Worm (Caenorhabditis elegans): ENCODE results near the gene sdz-15.

Gene sdz-15

ce11 chrIII:6464113-6464571 is 34.1 kb upstream of the sdz-15 start (continued):
- peak; percentile 68 for TF ChIP-seq hlh-30 (tag; optimal IDR thresholded peaks at IDR 0.05; ENCODE audit: insufficient read depth)
- TF ChIP-seq F13H6.1 (tag; optimal IDR thresholded peaks at IDR 0.05): peak; percentile 5
- no peak for TF ChIP-seq npax-4 (tag; optimal IDR thresholded peaks at IDR 0.05)
- TF ChIP-seq ceh-34 (tag; optimal IDR thresholded peaks at IDR 0.05): peak; percentile 39
- no peak for TF ChIP-seq elt-4 (tag; optimal IDR thresholded peaks at IDR 0.05)
- TF ChIP-seq mec-3 (tag; optimal IDR thresholded peaks at IDR 0.05; ENCODE audit: borderline replicate concordance): no peak
- peak; percentile 34 for TF ChIP-seq Y22D7AL.16 (tag; optimal IDR thresholded peaks at IDR 0.05)
- TF ChIP-seq ceh-30 (tag; optimal IDR thresholded peaks at IDR 0.05): no peak
- TF ChIP-seq sdc-2 (tag; optimal IDR thresholded peaks at IDR 0.05): peak; percentile 5
- TF ChIP-seq sox-4 (tag; optimal IDR thresholded peaks at IDR 0.05): no peak
- no peak for TF ChIP-seq pha-2 (tag; optimal IDR thresholded peaks at IDR 0.05)
- TF ChIP-seq ceh-14 (tag; optimal IDR thresholded peaks at IDR 0.05): peak; percentile 24
- TF ChIP-seq ceh-2 (tag; optimal IDR thresholded peaks at IDR 0.05): peak; percentile 47
- TF ChIP-seq dmd-4 (tag; optimal IDR thresholded peaks at IDR 0.05; ENCODE audit: borderline replicate concordance): no peak
- no peak for TF ChIP-seq C38D4.7 (GFP tag; optimal IDR thresholded peaks at IDR 0.05)
- peak; percentile 90 for TF ChIP-seq nfya-1 (tag; optimal IDR thresholded peaks at IDR 0.05)

ce11 chrIII:6464913-6465312 is 33.4 kb upstream of the sdz-15 start, which contains the start of gene nduf-2.2:
nduf-2.2 (plus strand) TSS chrIII:6465222.
- TF ChIP-seq hlh-13 (GFP tag; optimal IDR thresholded peaks at IDR 0.05): no peak
- no peak for TF ChIP-seq unc-3 (GFP tag; conservative IDR thresholded peaks at IDR 0.05)
- no peak for TF ChIP-seq unc-3 (tag; optimal IDR thresholded peaks at IDR 0.05)
- no peak for TF ChIP-seq syd-9 (tag; optimal IDR thresholded peaks at IDR 0.05)
- no peak for TF ChIP-seq pat-9 (tag; optimal IDR thresholded peaks at IDR 0.05)
- TF ChIP-seq pag-3 (tag; optimal IDR thresholded peaks at IDR 0.05; ENCODE audit: borderline replicate concordance): no peak
- TF ChIP-seq Y22D7AL.16 (tag; optimal IDR thresholded peaks at IDR 0.05): no peak
- TF ChIP-seq elt-4 (tag; optimal IDR thresholded peaks at IDR 0.05): no peak
- TF ChIP-seq lin-11 (tag; optimal IDR thresholded peaks at IDR 0.05): no peak
- TF ChIP-seq unc-86 (tag; optimal IDR thresholded peaks at IDR 0.05): no peak
- no peak for TF ChIP-seq tbx-7 (tag; optimal IDR thresholded peaks at IDR 0.05)
- no peak for TF ChIP-seq ceh-48 (tag; optimal IDR thresholded peaks at IDR 0.05)
- TF ChIP-seq nhr-232 (tag; optimal IDR thresholded peaks at IDR 0.05): no peak
- TF ChIP-seq unc-55 (GFP tag; optimal IDR thresholded peaks at IDR 0.05): no peak
- TF ChIP-seq dmd-4 (tag; optimal IDR thresholded peaks at IDR 0.05; ENCODE audit: borderline replicate concordance): no peak
- TF ChIP-seq pha-2 (tag; optimal IDR thresholded peaks at IDR 0.05): no peak
- TF ChIP-seq lim-6 (tag; optimal IDR thresholded peaks at IDR 0.05): no peak
- no peak for TF ChIP-seq gmeb-2 (tag; optimal IDR thresholded peaks at IDR 0.05)
- no peak for TF ChIP-seq ref-2 (tag; optimal IDR thresholded peaks at IDR 0.05)
- no peak for TF ChIP-seq nfya-1 (tag; optimal IDR thresholded peaks at IDR 0.05)

DNA sequence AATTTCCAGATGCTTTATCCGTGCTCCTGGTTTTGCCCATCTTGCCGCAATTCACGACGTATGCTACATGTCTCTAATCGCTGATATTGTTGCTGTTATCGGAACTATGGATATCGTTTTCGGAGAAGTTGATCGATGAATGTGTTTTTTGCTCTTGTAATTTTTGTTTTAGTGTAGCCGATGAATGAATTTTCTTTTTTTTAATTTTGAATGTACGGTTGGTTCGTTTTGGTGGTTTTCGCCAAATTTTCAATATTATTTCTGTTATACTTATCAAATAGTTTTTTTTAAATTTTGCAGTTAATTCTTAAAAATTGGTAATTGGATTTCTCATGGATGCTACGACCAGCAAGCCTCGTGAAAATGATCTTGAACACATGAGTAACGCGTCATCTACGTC is 31.3 kb upstream of the sdz-15 start, which contains the start of gene T26A5.2:
Gene T26A5.2, plus strand, starts transcription at position 301 of the 400 bp plus-strand sequence.
- TF ChIP-seq che-1 (tag; optimal IDR thresholded peaks at IDR 0.05) (no peak), F13H6.1 (tag; optimal IDR thresholded peaks at IDR 0.05) (no peak), hlh-6 (tag; optimal IDR thresholded peaks at IDR 0.05) (no peak), ztf-16 (tag; optimal IDR thresholded peaks at IDR 0.05) (no peak), unc-55 (GFP tag; optimal IDR thresholded peaks at IDR 0.05) (no peak), pqm-1 (tag; optimal IDR thresholded peaks at IDR 0.05) (no peak), eyg-1 (tag; optimal IDR thresholded peaks at IDR 0.05) (no peak), ref-2 (tag; optimal IDR thresholded peaks at IDR 0.05) (no peak), ceh-19 (GFP tag; optimal IDR thresholded peaks at IDR 0.05) (no peak), ceh-24 (tag; optimal IDR thresholded peaks at IDR 0.05) (no peak), ceh-34 (tag; optimal IDR thresholded peaks at IDR 0.05) (no peak), K02D7.2 (tag; optimal IDR thresholded peaks at IDR 0.05) (no peak), K09A11.1 (tag; optimal IDR thresholded peaks at IDR 0.05; ENCODE audit: insufficient read depth) (no peak), ama-1 (optimal IDR thresholded peaks at IDR 0.05) (no peak), ceh-30 (tag; optimal IDR thresholded peaks at IDR 0.05) (no peak), ceh-22 (tag; optimal IDR thresholded peaks at IDR 0.05) (no peak), hlh-13 (GFP tag; optimal IDR thresholded peaks at IDR 0.05) (no peak), ttx-3 (tag; optimal IDR thresholded peaks at IDR 0.05) (no peak), sox-2 (GFP tag; IDR thresholded peaks at IDR 0.05) (no peak), lin-11 (tag; optimal IDR thresholded peaks at IDR 0.05) (no peak)

Measured in whole organism, late embryonic.